Worm (Caenorhabditis elegans): ENCODE measurements around the gene C01G6.4.

- TF ChIP-seq pha-4 (tag; optimal IDR thresholded peaks at IDR 0.05) (no peak), unc-39 (tag; optimal IDR thresholded peaks at IDR 0.05) (no peak)
Measured at ce11 chrII:9303545-9303944, 30.7 kb upstream of the C01G6.4 start.
